Worm (Caenorhabditis elegans): Measurements from ENCODE around the gene sre-43.

sre-43 gene

ce11 chrII:13974136-13974535 is 5.3 kb upstream of the sre-43 start:
- no peak for TF ChIP-seq nhr-28 (tag; optimal IDR thresholded peaks at IDR 0.05)
- TF ChIP-seq unc-62 (GFP tag; optimal IDR thresholded peaks at IDR 0.05), result no peak
- TF ChIP-seq ceh-83 (GFP tag; optimal IDR thresholded peaks at IDR 0.05), result no peak
- no peak for TF ChIP-seq sem-2 (GFP tag; optimal IDR thresholded peaks at IDR 0.05)

ce11 chrII:13973514-13973913 is 4.6 kb upstream of the sre-43 start, which contains the start of gene Y39G8B.1:
TSS of gene Y39G8B.1 (minus strand) at chrII:13973812.
- TF ChIP-seq sptf-1 (tag; optimal IDR thresholded peaks at IDR 0.05) (no peak), bed-3 (GFP tag; optimal IDR thresholded peaks at IDR 0.05) (no peak), M03D4.4 (tag; optimal IDR thresholded peaks at IDR 0.05) (no peak), ceh-39 (tag; optimal IDR thresholded peaks at IDR 0.05) (peak; percentile 10), nhr-12 (tag; optimal IDR thresholded peaks at IDR 0.05) (no peak), ces-1 (GFP tag; optimal IDR thresholded peaks at IDR 0.05) (peak; percentile 46), nhr-2 (tag; optimal IDR thresholded peaks at IDR 0.05) (peak; percentile 35), ham-2 (GFP tag; optimal IDR thresholded peaks at IDR 0.05) (no peak), unc-120 (tag; optimal IDR thresholded peaks at IDR 0.05; ENCODE audit: poor library complexity, severe bottlenecking) (no peak), ceh-83 (GFP tag; optimal IDR thresholded peaks at IDR 0.05) (no peak), ztf-11 (tag; optimal IDR thresholded peaks at IDR 0.05) (no peak)

- no peak for TF ChIP-seq lsy-2 (tag; optimal IDR thresholded peaks at IDR 0.05)
- TF ChIP-seq nhr-76 (tag; optimal IDR thresholded peaks at IDR 0.05), result no peak
- TF ChIP-seq mep-1 (tag; optimal IDR thresholded peaks at IDR 0.05), result no peak
- TF ChIP-seq bed-3 (GFP tag; optimal IDR thresholded peaks at IDR 0.05), result no peak
- TF ChIP-seq blmp-1 (tag; optimal IDR thresholded peaks at IDR 0.05), result no peak
- no peak for TF ChIP-seq mls-2 (tag; optimal IDR thresholded peaks at IDR 0.05)
- TF ChIP-seq pha-4 (tag; optimal IDR thresholded peaks at IDR 0.05), result no peak
- no peak for TF ChIP-seq unc-62 (GFP tag; optimal IDR thresholded peaks at IDR 0.05)
- no peak for TF ChIP-seq elt-3 (tag; optimal IDR thresholded peaks at IDR 0.05)
- TF ChIP-seq sem-2 (GFP tag; optimal IDR thresholded peaks at IDR 0.05), result no peak
- TF ChIP-seq ceh-39 (tag; optimal IDR thresholded peaks at IDR 0.05), result no peak
- TF ChIP-seq lin-13 (tag; optimal IDR thresholded peaks at IDR 0.05), result no peak
- TF ChIP-seq nhr-12 (tag; optimal IDR thresholded peaks at IDR 0.05), result no peak
- TF ChIP-seq zip-8 (tag; optimal IDR thresholded peaks at IDR 0.05), result no peak
- no peak for TF ChIP-seq elt-1 (tag; optimal IDR thresholded peaks at IDR 0.05; ENCODE audit: borderline replicate concordance, insufficient read depth)
- no peak for TF ChIP-seq snpc-4 (tag; optimal IDR thresholded peaks at IDR 0.05)
- TF ChIP-seq lin-32 (GFP tag; optimal IDR thresholded peaks at IDR 0.05), result no peak
- TF ChIP-seq mab-5 (tag; optimal IDR thresholded peaks at IDR 0.05), result no peak
Observed at ce11 chrII:13972199-13972598, 3.3 kb upstream of the sre-43 start.

ce11 chrII:13966242-13966641 is 2.6 kb downstream of the sre-43 start, which contains the start of gene W07G1.7:
TSS of gene W07G1.7 (minus strand) at chrII:13966342.
- TF ChIP-seq unc-62 (GFP tag; optimal IDR thresholded peaks at IDR 0.05) (no peak), hlh-1 (tag; optimal IDR thresholded peaks at IDR 0.05) (no peak), zip-8 (tag; optimal IDR thresholded peaks at IDR 0.05) (no peak), ces-1 (GFP tag; optimal IDR thresholded peaks at IDR 0.05) (no peak), sptf-1 (tag; optimal IDR thresholded peaks at IDR 0.05) (no peak)

- TF ChIP-seq bed-3 (GFP tag; optimal IDR thresholded peaks at IDR 0.05) (no peak), mls-2 (tag; optimal IDR thresholded peaks at IDR 0.05) (no peak), nhr-237 (tag; optimal IDR thresholded peaks at IDR 0.05) (no peak)
Observed at ce11 chrII:13964325-13964724, 4.6 kb downstream of the sre-43 start.

ce11 chrII:13962319-13962718 is 6.6 kb downstream of the sre-43 start, which contains the start of gene rpi-1:
TSS of gene rpi-1 (minus strand) at chrII:13962419.
- TF ChIP-seq ztf-11 (tag; optimal IDR thresholded peaks at IDR 0.05) (no peak), nhr-2 (tag; optimal IDR thresholded peaks at IDR 0.05) (no peak), bed-3 (GFP tag; optimal IDR thresholded peaks at IDR 0.05) (no peak), elt-1 (tag; optimal IDR thresholded peaks at IDR 0.05; ENCODE audit: borderline replicate concordance, insufficient read depth) (no peak), ceh-83 (GFP tag; optimal IDR thresholded peaks at IDR 0.05) (no peak), ham-2 (GFP tag; optimal IDR thresholded peaks at IDR 0.05) (no peak), lin-32 (GFP tag; optimal IDR thresholded peaks at IDR 0.05) (no peak), blmp-1 (tag; optimal IDR thresholded peaks at IDR 0.05) (no peak), M03D4.4 (tag; optimal IDR thresholded peaks at IDR 0.05) (no peak), drap-1 (GFP tag; optimal IDR thresholded peaks at IDR 0.05) (no peak), zip-8 (tag; optimal IDR thresholded peaks at IDR 0.05) (no peak), mab-5 (tag; optimal IDR thresholded peaks at IDR 0.05) (no peak), nhr-76 (tag; optimal IDR thresholded peaks at IDR 0.05) (no peak)
